Worm (Caenorhabditis elegans): ENCODE results near the gene Y41E3.7.

- TF ChIP-seq him-1 (tag; optimal IDR thresholded peaks at IDR 0.05) (no peak), dao-5 (tag; optimal IDR thresholded peaks at IDR 0.05) (no peak), W03F9.2 (tag; optimal IDR thresholded peaks at IDR 0.05) (no peak)
Observed at ce11 chrIV:15051045-15051444, 37.2 kb downstream of the Y41E3.7 start.

Data from whole organism, L4/young adult.